Worm (Caenorhabditis elegans): ENCODE data around the gene R07B7.2.

- TF ChIP-seq ceh-9 (tag; optimal IDR thresholded peaks at IDR 0.05) (no peak), nhr-28 (tag; optimal IDR thresholded peaks at IDR 0.05) (no peak), ztf-11 (tag; optimal IDR thresholded peaks at IDR 0.05) (no peak), egl-27 (tag; optimal IDR thresholded peaks at IDR 0.05) (no peak)
Observed at ce11 chrV:12095865-12096264, 36.3 kb upstream of the R07B7.2 start, which contains the start of gene nhr-207.

All from whole organism, L3 larva.